Fruit fly (Drosophila melanogaster) Kc167 (cell line): ENCODE data around the gene Rab9.

ENCODE experiments used
- Myc ChIP-seq: fragments of >200 bp; optimal IDR thresholded peaks from 2 replicates; lab custom pipeline; 2017; ENCODE audit warnings: missing external identifiers
- Sin3A ChIP-seq: fragments of >200 bp; optimal IDR thresholded peaks from 2 replicates; lab custom pipeline; 2018; ENCODE audit warnings: missing external identifiers
- h ChIP-seq: fragments of >200 bp; optimal IDR thresholded peaks from 3 replicates; lab custom pipeline; 2018; ENCODE audit warnings: missing external identifiers
- insv ChIP-seq: fragments of >200 bp; optimal IDR thresholded peaks from 3 replicates; lab custom pipeline; 2018; ENCODE audit warnings: missing external identifiers
- psq ChIP-seq: fragments of >200 bp; optimal IDR thresholded peaks from 2 replicates; lab custom pipeline; 2017; ENCODE audit warnings: missing external identifiers
- ttk ChIP-seq: sonication (Bioruptor generic); optimal IDR thresholded peaks from 2 replicates; lab custom pipeline; 2017; ENCODE audit warnings: missing external identifiers

The Rab9 gene

DNA sequence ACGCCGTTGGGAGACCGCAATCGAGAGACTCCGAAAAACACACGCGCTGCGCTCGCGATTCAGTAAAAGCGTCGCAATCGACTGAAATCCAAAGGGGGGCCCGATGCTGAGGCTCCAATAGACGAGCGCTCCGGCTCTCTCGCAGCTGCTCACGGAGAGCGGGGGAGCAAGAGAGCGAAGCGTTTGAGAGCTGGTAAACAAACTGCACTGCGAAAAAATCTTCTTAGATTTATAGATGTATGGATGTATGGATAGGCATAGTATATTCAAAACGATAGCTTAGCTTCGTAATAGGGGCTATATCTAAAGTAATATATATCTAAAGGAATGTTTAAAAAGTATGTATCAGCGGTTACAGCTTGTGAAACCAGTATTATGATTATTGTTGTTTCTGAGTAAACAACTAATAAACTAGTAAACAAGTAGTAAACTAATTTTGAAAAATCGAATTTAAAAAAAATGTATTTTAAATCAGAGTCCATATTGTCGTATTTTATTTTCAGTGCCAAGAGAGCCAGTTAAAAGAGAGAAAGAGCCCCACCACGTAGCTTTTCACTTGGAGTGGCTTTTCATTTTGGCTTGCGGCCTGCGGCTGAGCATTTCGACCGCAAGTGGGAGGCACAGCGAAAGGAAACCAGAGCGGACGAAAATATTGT lies 8.8 kb upstream of the Rab9 start, which contains the start of the genes Alp12 and CG13085:
Gene Alp12 (plus strand): TSS at position 584 of the 656 bp plus-strand sequence.
Gene CG13085 (plus strand): TSS at position 584 of the 656 bp plus-strand sequence.
- TF ChIP-seq Myc (lab: Kevin White, UChicago) (no peak), ttk (lab: Kevin White, UChicago) (no peak), h (lab: Kevin White, UChicago) (no peak), insv (no peak), Sin3A (lab: Kevin White, UChicago) (no peak), psq (lab: Kevin White, UChicago) (no peak)

DNA sequence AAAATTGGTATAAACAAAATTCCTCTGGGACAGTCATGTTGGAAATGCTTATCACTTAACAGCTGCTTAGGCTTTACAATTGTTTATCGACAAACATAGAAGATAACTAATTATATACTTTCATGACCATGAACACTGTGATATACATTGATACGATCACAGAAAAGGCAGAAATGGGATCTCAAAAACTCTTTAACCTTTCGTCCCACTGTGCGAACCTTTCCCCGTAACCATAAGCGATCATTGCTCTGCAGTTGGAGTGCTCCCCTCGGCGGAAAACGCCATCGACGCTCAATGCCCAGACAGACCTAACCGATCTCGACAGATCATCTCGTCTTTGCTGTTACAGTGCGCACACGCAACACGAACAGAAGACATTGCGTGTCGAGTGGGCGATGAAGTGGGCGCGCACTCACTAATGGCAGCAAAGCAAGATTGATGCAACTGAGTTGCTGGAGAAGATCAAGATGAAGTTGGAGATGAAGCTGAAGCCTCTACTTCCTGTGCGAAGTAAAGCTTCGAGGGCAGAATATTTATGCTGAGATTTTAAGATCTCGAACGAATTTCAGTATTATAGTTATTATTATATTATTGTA lies 8.0 kb upstream of the Rab9 start:
- TF ChIP-seq Myc (lab: Kevin White, UChicago) (no peak), ttk (lab: Kevin White, UChicago) (no peak), h (lab: Kevin White, UChicago) (no peak), insv (no peak)

DNA sequence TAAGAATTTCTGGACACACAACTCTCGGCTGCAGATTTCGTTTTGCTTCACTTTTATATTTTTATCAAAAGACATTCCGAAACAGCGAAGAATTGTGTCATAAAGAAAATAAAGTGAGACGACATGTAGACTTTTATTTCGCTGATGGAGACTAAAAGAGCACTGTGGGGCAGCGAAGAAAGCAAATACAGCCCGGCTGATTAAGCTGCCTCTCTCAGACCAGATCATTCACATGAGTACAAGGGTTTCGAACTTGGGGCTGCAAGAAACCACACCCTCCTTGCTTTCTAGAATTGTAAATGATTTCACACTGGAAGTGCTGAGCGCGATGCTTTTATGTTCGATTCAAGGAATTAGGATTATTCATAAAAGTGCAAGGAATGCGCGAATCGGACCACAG lies 7.3 kb upstream of the Rab9 start:
- TF ChIP-seq h (lab: Kevin White, UChicago) (no peak), insv (no peak), Myc (lab: Kevin White, UChicago) (no peak), Sin3A (lab: Kevin White, UChicago) (no peak)

DNA sequence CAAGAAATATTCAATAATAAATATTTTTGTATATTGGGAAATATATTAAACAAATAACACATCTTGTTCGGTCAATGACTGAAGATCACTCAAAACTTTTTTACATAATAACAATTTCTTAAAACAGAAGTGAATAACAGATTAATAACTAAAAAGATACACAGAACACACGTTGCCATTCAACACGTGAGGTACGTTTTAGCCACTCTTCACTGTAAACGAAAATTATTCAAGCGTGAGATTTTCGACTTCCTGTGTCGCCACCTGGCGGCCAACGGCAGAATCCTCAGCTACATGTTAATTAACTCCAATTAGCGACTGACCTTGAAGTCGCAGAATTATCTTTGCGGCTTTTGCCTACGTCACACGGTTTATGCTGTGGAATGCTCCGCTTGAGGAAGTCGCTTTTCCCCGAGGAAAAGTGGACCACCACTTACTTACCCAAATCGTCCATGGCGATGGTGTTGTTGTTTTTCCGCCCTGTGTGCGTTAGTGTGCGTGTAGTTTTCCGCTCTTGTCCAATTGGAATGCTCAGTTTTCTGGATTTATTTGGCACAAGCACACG lies 6.5 kb upstream of the Rab9 start:
- no peak for TF ChIP-seq insv
- no peak for TF ChIP-seq psq (lab: Kevin White, UChicago)
- TF ChIP-seq Myc (lab: Kevin White, UChicago): no peak
- no peak for TF ChIP-seq Sin3A (lab: Kevin White, UChicago)

DNA sequence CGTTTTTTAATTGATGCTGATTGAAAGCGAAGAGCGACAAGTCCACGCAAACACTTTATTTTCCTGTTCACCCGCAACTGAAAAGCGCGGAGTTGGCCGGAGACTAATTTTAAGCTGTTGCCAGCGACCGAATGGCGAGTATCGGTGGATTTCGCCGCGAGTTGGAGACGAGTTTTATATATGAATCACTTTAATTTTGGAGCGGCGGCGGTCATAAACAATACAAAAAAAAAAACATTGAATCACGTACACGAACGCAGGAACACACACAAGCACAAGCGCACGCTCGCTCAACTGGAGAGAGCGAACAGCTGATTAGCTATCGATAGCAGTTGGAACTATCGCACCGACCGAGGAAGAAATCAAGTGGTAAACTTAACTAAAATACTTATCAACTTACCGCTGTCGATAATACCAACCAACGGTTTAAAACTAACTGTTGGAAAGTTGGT lies 6.0 kb upstream of the Rab9 start, which contains the start of gene Pax:
Gene Pax (minus strand): TSS at position 267 of the 452 bp plus-strand sequence.
- TF ChIP-seq insv (no peak), psq (lab: Kevin White, UChicago) (no peak), Sin3A (lab: Kevin White, UChicago) (no peak), ttk (lab: Kevin White, UChicago) (no peak), h (lab: Kevin White, UChicago) (no peak), Myc (lab: Kevin White, UChicago) (no peak)

DNA sequence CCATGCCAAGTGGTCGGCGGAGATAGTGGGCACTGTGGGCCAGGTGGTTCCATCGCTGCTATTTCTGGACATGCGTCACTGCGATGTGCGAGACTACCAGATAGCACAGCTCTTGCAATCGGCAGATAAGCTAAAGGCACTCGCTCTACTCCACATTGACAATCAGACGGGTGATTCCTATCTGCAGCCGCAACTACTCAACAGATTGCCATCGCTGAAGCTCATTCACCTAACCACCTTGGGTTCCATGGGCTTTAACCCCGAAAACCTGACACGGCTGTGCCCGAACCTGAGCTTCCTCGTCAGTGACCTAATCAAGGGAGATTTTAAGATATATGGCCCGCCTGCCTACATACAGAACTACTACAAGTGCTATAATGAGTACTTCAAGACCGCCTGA lies 2.6 kb upstream of the Rab9 start:
- TF ChIP-seq insv: no peak
- TF ChIP-seq h (lab: Kevin White, UChicago): no peak
- no peak for TF ChIP-seq Sin3A (lab: Kevin White, UChicago)
- TF ChIP-seq Myc (lab: Kevin White, UChicago): no peak
- TF ChIP-seq ttk (lab: Kevin White, UChicago): no peak
- TF ChIP-seq psq (lab: Kevin White, UChicago): no peak

DNA sequence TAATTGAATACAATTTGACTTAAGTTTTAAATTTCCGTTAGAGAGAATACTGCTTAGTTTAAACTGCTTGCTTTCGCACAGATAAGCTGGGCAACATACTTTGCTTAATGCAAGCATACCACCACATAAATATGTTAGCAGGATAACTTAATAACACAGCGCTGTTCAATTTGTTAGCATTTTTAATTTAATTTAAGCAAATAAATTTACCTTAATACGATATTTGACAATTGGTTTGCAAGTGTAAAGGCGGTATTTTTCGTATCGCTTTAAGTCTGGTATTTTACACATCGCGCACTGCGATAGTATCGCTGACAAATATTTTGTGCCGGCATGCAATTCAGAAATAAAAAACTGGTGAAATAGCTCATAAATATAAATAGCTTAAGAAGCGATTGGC lies 2.0 kb upstream of the Rab9 start, which contains the start of gene RtcB:
Gene RtcB (plus strand): TSS at position 301 of the 400 bp plus-strand sequence.
- no peak for TF ChIP-seq insv
- TF ChIP-seq ttk (lab: Kevin White, UChicago): no peak
- no peak for TF ChIP-seq psq (lab: Kevin White, UChicago)
- no peak for TF ChIP-seq h (lab: Kevin White, UChicago)

DNA sequence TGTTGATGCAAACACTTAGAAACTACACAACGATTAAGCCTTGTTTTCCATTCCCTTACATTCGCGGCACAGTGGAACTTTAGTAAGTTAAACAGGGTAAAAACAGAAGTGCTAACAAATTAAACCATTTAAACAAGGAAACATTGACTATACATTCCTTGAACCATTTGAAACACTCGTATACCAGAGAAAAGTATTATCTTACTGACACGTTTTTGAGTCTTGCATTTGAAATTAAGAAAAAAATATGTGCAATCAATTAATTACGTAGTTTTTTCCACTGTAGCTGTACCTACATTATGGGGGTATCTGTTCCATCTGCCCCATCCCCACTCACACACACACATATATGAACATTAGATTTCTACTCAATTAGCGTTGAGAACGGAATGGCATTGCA lies 918 bp downstream of the Rab9 start:
- TF ChIP-seq insv: no peak
- no peak for TF ChIP-seq Sin3A (lab: Kevin White, UChicago)
- TF ChIP-seq ttk (lab: Kevin White, UChicago): no peak
- no peak for TF ChIP-seq h (lab: Kevin White, UChicago)
- no peak for TF ChIP-seq Myc (lab: Kevin White, UChicago)
- TF ChIP-seq psq (lab: Kevin White, UChicago): no peak

DNA sequence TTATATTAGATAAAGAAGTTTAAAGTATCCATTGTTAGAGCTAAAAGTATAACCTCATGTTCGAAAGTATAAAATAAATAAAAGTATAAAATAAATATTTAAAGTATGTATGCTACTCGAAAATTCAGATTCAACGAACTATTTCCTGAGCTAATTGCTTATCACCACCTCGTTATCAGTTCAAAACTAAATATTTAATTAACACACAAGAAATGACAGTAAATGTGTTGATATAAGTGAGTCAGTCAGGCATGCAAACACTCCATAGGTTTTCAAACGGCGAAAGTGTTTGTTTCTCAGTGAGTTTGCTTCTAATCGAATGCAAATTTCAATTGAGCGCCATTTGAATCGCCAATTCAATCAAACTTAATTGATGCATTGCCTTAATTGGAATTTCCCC lies 1.9 kb downstream of the Rab9 start:
- TF ChIP-seq psq (lab: Kevin White, UChicago) (no peak), Myc (lab: Kevin White, UChicago) (no peak), ttk (lab: Kevin White, UChicago) (no peak), h (lab: Kevin White, UChicago) (no peak), Sin3A (lab: Kevin White, UChicago) (no peak), insv (no peak)

DNA sequence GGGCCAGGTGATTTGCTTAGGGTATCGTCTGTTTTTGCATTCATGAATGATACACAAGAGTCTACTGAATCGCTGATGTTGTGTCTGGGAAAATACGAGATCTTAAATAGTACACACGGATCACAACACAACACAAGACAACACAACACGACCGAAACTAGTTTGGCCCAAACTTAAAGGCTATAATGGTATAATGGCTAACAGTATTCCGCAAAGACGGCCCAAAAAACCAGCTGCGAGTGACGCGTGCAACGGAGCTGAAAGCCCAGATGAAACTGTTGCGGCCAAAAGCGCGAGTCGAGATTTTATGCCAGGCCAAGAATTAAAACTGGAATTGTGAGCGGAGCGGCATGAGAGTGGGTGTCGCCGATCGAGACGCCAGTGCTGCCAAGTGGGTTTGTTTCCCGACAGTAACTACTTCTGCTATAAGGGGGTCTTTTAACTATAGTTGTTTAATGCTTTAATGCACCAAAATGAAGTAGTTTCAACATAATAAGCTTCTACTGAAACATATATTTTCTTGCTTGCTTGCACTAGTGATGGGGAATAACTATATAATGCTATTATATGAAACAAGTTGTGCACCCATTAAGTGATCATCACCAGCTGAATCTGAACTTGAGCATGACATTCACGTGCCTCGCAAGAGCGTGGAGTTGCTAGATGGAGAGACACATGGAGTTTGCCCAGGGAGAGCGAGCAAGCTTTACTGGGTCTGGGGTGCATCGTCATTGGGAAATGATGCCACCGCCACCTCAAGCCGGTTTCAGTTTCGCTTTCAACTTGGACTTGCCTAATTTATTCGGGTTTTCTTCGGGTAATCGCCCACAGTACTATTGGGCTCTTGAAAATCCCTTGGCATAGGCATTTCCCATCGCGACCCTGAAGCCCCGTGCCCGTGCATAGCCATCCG lies 6.6 kb downstream of the Rab9 start:
- TF ChIP-seq h (lab: Kevin White, UChicago) (no peak), Myc (lab: Kevin White, UChicago) (no peak), insv (no peak), Sin3A (lab: Kevin White, UChicago) (no peak), ttk (lab: Kevin White, UChicago) (no peak), psq (lab: Kevin White, UChicago) (no peak)

DNA sequence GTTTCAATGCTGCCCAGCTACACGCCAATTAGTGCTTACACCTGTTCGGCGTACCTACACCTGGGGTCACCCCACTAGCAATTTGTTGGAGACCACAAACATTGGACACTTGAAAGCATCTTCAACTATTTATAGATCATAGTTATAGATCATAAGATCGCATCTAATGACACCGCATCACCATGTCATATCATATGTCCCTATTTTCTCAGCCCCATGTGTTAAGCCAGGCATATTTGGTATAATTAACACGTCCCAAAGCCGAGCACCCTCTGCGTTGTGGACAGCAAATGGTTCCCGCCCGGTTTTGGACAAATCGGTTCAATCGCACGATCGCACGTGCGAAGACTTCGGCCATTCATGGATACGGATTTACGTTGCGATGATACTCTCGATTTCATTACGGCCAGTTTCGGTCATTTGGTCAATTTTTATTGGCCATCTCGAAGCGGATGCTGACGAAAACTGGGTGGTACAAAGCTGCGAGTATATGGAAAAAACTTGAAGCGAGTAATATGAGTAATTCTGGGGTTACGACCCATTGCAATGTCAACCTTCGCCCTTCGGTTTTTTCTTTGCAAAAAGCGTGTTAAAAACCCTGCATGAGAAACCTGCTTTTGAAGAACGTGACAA lies 7.3 kb downstream of the Rab9 start:
- TF ChIP-seq psq (lab: Kevin White, UChicago) (no peak), Sin3A (lab: Kevin White, UChicago) (no peak), ttk (lab: Kevin White, UChicago) (no peak), h (lab: Kevin White, UChicago) (no peak), insv (no peak)
